Fruit fly (Drosophila melanogaster): ENCODE data around the gene CG2150.

The CG2150 gene

DNA sequence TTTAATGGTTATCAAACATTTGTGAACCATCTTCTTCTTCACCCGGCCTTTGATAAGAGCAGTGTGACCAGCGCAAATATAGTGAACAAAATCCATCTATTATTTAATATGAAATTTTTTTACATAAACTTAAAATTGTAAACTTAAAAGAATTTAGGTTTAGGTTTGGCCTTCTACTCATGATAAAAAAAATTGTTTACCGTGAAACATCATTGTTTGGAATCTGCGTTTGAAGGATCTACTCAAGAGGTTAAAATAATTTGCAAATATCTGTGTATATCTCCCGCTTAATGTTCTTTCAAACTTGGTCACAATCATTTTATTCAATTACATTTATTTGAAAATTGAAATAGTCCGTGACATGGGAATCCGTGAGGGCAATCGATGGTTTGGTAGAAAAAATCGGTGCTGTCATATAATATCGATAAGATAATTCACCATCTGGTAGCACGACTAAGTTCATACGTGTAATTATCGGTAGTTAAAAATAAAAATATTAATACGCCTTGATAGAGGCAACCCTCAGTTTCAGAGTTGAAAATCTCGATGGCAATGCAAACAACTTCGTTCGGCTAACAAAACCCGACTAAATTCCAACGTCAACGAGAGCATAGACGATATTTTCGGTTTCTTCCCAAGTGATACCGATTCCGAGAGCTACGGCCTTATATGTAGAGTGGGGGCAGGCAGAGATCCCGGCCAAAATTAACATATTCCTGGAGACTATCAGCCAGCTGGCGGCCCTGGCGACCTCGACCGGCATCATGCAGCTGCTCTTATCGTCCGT is 7.4 kb upstream of the CG2150 start, which contains the start of the genes betaGlu and sip3 (continued):
- TF ChIP-seq dati (GFP tag; IDR thresholded peaks at IDR 0.05) (no peak), Meics (GFP tag; optimal IDR thresholded peaks at IDR 0.05) (no peak), cg (GFP tag; optimal IDR thresholded peaks at IDR 0.05) (no peak), CG2120 (GFP tag; optimal IDR thresholded peaks at IDR 0.05) (peak; percentile 39), org-1 (GFP tag; optimal IDR thresholded peaks at IDR 0.05) (no peak), sisA (GFP tag; IDR thresholded peaks at IDR 0.05) (no peak), CG15514 (GFP tag; optimal IDR thresholded peaks at IDR 0.05) (peak; percentile 94), zf30C (GFP tag; optimal IDR thresholded peaks at IDR 0.05) (no peak), gcm2 (GFP tag; optimal IDR thresholded peaks at IDR 0.05) (no peak), dpn (GFP tag; optimal IDR thresholded peaks at IDR 0.05) (peak; percentile 2 to 21), CG13424 (tag; optimal IDR thresholded peaks at IDR 0.05) (no peak), CG12236 (GFP tag; optimal IDR thresholded peaks at IDR 0.05) (no peak), Fer3 (tag; optimal IDR thresholded peaks at IDR 0.05) (no peak), CG4404 (GFP tag; IDR thresholded peaks at IDR 0.05) (no peak), jigr1 (GFP tag; IDR thresholded peaks at IDR 0.05) (peak; percentile 35; the same call in 1 of the 3 replicates), CG1792 (GFP tag; optimal IDR thresholded peaks at IDR 0.05) (no peak), Adf1 (GFP tag; IDR thresholded peaks at IDR 0.05) (no peak), CG8924 (tag; optimal IDR thresholded peaks at IDR 0.05) (peak; percentile 25), CG14667 (GFP tag; IDR thresholded peaks at IDR 0.05) (no peak), gro (GFP tag; optimal IDR thresholded peaks at IDR 0.05) (no peak), Dfd (GFP tag; optimal IDR thresholded peaks at IDR 0.05) (no peak), unpg (GFP tag; optimal IDR thresholded peaks at IDR 0.05) (no peak), pnt (GFP tag; optimal IDR thresholded peaks at IDR 0.05) (no peak), MTF-1 (GFP tag; optimal IDR thresholded peaks at IDR 0.05; ENCODE audit: borderline replicate concordance) (no peak), CkIIα-i1 (GFP tag; IDR thresholded peaks at IDR 0.05) (no peak), Med (GFP tag) (peak; percentile 83), CG3163 (GFP tag; optimal IDR thresholded peaks at IDR 0.05) (no peak), Ravus (GFP tag; IDR thresholded peaks at IDR 0.05) (no peak), CG31388 (GFP tag; optimal IDR thresholded peaks at IDR 0.05) (no peak), Fer1 (GFP tag; optimal IDR thresholded peaks at IDR 0.05) (no peak), CG1602 (GFP tag; optimal IDR thresholded peaks at IDR 0.05) (peak; percentile 11), trh (GFP tag; optimal IDR thresholded peaks at IDR 0.05) (no peak), NK7.1 (GFP tag; optimal IDR thresholded peaks at IDR 0.05) (no peak), Camta (GFP tag; optimal IDR thresholded peaks at IDR 0.05) (no peak), CG7987 (GFP tag; optimal IDR thresholded peaks at IDR 0.05) (no peak), dimm (GFP tag; IDR thresholded peaks at IDR 0.05) (no peak), corto (GFP tag; optimal IDR thresholded peaks at IDR 0.05) (no peak), sens (GFP tag) (peak; percentile 83), Lim3 (GFP tag; IDR thresholded peaks at IDR 0.05) (no peak), Poxn (GFP tag; IDR thresholded peaks at IDR 0.05) (no peak), CG2712 (tag; optimal IDR thresholded peaks at IDR 0.05) (peak; percentile 52), CG4360 (GFP tag; IDR thresholded peaks at IDR 0.05) (no peak), gcm (GFP tag; optimal IDR thresholded peaks at IDR 0.05) (no peak), shn (GFP tag; optimal IDR thresholded peaks at IDR 0.05) (no peak), CG12155 (GFP tag; optimal IDR thresholded peaks at IDR 0.05) (peak; percentile 13), grn (GFP tag; optimal IDR thresholded peaks at IDR 0.05) (peak; percentile 22), CG11247 (GFP tag; IDR thresholded peaks at IDR 0.05) (no peak), fd102C (GFP tag; optimal IDR thresholded peaks at IDR 0.05) (no peak), vfl (GFP tag; optimal IDR thresholded peaks at IDR 0.05) (no peak), ci (GFP tag; IDR thresholded peaks at IDR 0.05) (no peak), Pdp1 (GFP tag; optimal IDR thresholded peaks at IDR 0.05) (peak in 1 of 2 experiments; percentile 80)

All from whole organism, embryonic.